Worm (Caenorhabditis elegans) whole organism, L1 larva: ENCODE measurements around the gene clc-13.

Experiments used
- C04F5.9 ChIP-seq: sonication (generic microtip); optimal IDR thresholded peaks from 2 replicates; lab custom pipeline; 2016; ENCODE audit warnings: missing genetic modification characterization, missing compliant biosample characterization
- C34B4.2 ChIP-seq: sonication (generic microtip); optimal IDR thresholded peaks from 2 replicates; lab custom pipeline; 2017; ENCODE audit warnings: mild to moderate bottlenecking, missing genetic modification characterization, missing compliant biosample characterization
- F16B12.6 ChIP-seq: fragments of 150-350 bp; optimal IDR thresholded peaks from 2 replicates; lab custom pipeline; 2014; ENCODE audit warnings: missing biosample characterization, missing genetic modification characterization
- Y116A8C.19 ChIP-seq: sonication (generic microtip); optimal IDR thresholded peaks from 2 replicates; lab custom pipeline; 2016; ENCODE audit warnings: missing compliant biosample characterization, missing genetic modification characterization, borderline replicate concordance
- aly-2 ChIP-seq: fragments of 150-350 bp; optimal IDR thresholded peaks from 2 replicates; lab custom pipeline; 2014; ENCODE audit warnings: missing biosample characterization, missing genetic modification characterization
- ama-1 ChIP-seq: fragments of 150-350 bp; optimal IDR thresholded peaks from 2 replicates; lab custom pipeline; 2014
- ceh-63 ChIP-seq: fragments of 200-800 bp; sonication (Bioruptor generic); optimal IDR thresholded peaks from 2 replicates; lab custom pipeline; 2018; ENCODE audit warnings: mild to moderate bottlenecking, missing genetic modification characterization, missing compliant biosample characterization
- ceh-8 ChIP-seq: fragments of 200-800 bp; sonication (Bioruptor generic); optimal IDR thresholded peaks from 2 replicates; lab custom pipeline; 2018; ENCODE audit warnings: mild to moderate bottlenecking, missing genetic modification characterization, moderate library complexity, missing compliant biosample characterization
- ceh-82 ChIP-seq, 3 experiments: fragments of 150-350 bp in 1 of 3; sonication (generic microtip) in 2 of 3; optimal IDR thresholded peaks; 2 replicates each; lab custom pipeline; 2014 to 2017; ENCODE audit warnings: missing biosample characterization in 3 of 3, missing genetic modification characterization in 3 of 3
- ceh-88 ChIP-seq: fragments of 200-800 bp; sonication (Bioruptor generic); IDR thresholded peaks from 2 replicates; pipeline ENCODE4 v1.3.6; 2022; ENCODE audit warnings: missing genetic modification characterization, missing compliant biosample characterization
- ceh-90 ChIP-seq: sonication (generic microtip); optimal IDR thresholded peaks from 2 replicates; lab custom pipeline; 2016; ENCODE audit warnings: missing genetic modification characterization, missing compliant biosample characterization
- efl-1 ChIP-seq, 4 experiments: fragments of 150-350 bp; optimal IDR thresholded peaks in 3 of 4; peaks in 1 of 4; 1 replicate in 1 of 4; 2 replicates in 3 of 4; lab custom pipeline; 2014; ENCODE audit warnings: missing biosample characterization in 2 of 4, missing genetic modification characterization in 2 of 4, missing genetic modification reagents in 2 of 4
- efl-3 ChIP-seq: fragments of 200-800 bp; sonication (Bioruptor generic); optimal IDR thresholded peaks from 2 replicates; lab custom pipeline; 2018; ENCODE audit warnings: mild to moderate bottlenecking, missing genetic modification characterization, missing compliant biosample characterization
- egl-13 ChIP-seq: sonication (generic microtip); optimal IDR thresholded peaks from 2 replicates; lab custom pipeline; 2016; ENCODE audit warnings: missing genotype, missing genetic modification reagents, missing genetic modification characterization, missing compliant biosample characterization
- egl-27 ChIP-seq, 2 experiments: fragments of 150-350 bp in 1 of 2; sonication (generic microtip); optimal IDR thresholded peaks; 3 replicates each; lab custom pipeline; 2017 to 2018; ENCODE audit warnings: missing biosample characterization in 2 of 2, missing genetic modification characterization in 2 of 2, missing genetic modification reagents in 2 of 2
- elt-2 ChIP-seq: sonication (generic microtip); optimal IDR thresholded peaks from 2 replicates; lab custom pipeline; 2016; ENCODE audit warnings: missing genetic modification characterization, mild to moderate bottlenecking, inconsistent platforms, missing compliant biosample characterization, missing genetic modification reagents
- fos-1 ChIP-seq: fragments of 150-350 bp; optimal IDR thresholded peaks from 2 replicates; lab custom pipeline; 2014; ENCODE audit warnings: missing biosample characterization, missing genetic modification characterization
- grh-1 ChIP-seq: fragments of 200-800 bp; sonication (Bioruptor generic); IDR thresholded peaks from 2 replicates; pipeline ENCODE4 v1.3.6; 2022; ENCODE audit warnings: missing genetic modification reagents, missing genetic modification characterization, missing compliant biosample characterization
- hlh-4 ChIP-seq: sonication (generic microtip); optimal IDR thresholded peaks from 2 replicates; lab custom pipeline; 2016; ENCODE audit warnings: mild to moderate bottlenecking, missing genetic modification characterization, missing compliant biosample characterization
- isw-1 ChIP-seq: fragments of 200-800 bp; sonication (Bioruptor generic); IDR thresholded peaks from 2 replicates; pipeline ENCODE4 v1.3.6; 2022; ENCODE audit warnings: missing genetic modification characterization, missing compliant biosample characterization
- lin-14 ChIP-seq: fragments of 200-800 bp; sonication (Bioruptor generic); optimal IDR thresholded peaks from 2 replicates; lab custom pipeline; 2018; ENCODE audit warnings: mild to moderate bottlenecking, missing genetic modification characterization, moderate library complexity, missing compliant biosample characterization
- lin-35 ChIP-seq, 2 experiments: fragments of 150-350 bp; optimal IDR thresholded peaks; 2 replicates each; lab custom pipeline; 2014; ENCODE audit warnings: missing biosample characterization in 2 of 2, missing genetic modification characterization in 2 of 2, missing genetic modification reagents in 2 of 2
- lin-39 ChIP-seq: fragments of 150-350 bp; optimal IDR thresholded peaks from 2 replicates; lab custom pipeline; 2014; ENCODE audit warnings: missing biosample characterization, missing genetic modification reagents, missing genetic modification characterization
- lsy-2 ChIP-seq, 2 experiments: fragments of 150-350 bp; optimal IDR thresholded peaks; 2 replicates each; lab custom pipeline; 2014; ENCODE audit warnings: missing biosample characterization in 2 of 2, missing genetic modification characterization in 2 of 2
- nhr-11 ChIP-seq: fragments of 150-350 bp; optimal IDR thresholded peaks from 2 replicates; lab custom pipeline; 2014; ENCODE audit warnings: missing biosample characterization, missing genetic modification characterization
- nhr-19 ChIP-seq: fragments of 200-800 bp; sonication (Bioruptor generic); conservative IDR thresholded peaks from 2 replicates; pipeline ENCODE4 v1.3.6; 2022; ENCODE audit warnings: missing genetic modification characterization, missing compliant biosample characterization
- nhr-20 ChIP-seq: sonication (generic microtip); optimal IDR thresholded peaks from 2 replicates; lab custom pipeline; 2016; ENCODE audit warnings: mild to moderate bottlenecking, missing genetic modification characterization, missing compliant biosample characterization
- nhr-28 ChIP-seq: fragments of 150-350 bp; optimal IDR thresholded peaks from 2 replicates; lab custom pipeline; 2014; ENCODE audit warnings: missing biosample characterization, missing genetic modification characterization
- nhr-77 ChIP-seq: fragments of 150-350 bp; optimal IDR thresholded peaks from 2 replicates; lab custom pipeline; 2014; ENCODE audit warnings: missing biosample characterization, missing genetic modification characterization
- nhr-85 ChIP-seq: sonication (generic microtip); peaks from one replicate; lab custom pipeline; 2016; ENCODE audit warnings: missing genetic modification characterization, inconsistent platforms, missing compliant biosample characterization
- nhr-90 ChIP-seq: sonication (generic microtip); optimal IDR thresholded peaks from 2 replicates; lab custom pipeline; 2016; ENCODE audit warnings: mild to moderate bottlenecking, missing genetic modification characterization, missing compliant biosample characterization; ENCODE audit not compliant: poor library complexity
- pag-3 ChIP-seq: sonication (generic microtip); optimal IDR thresholded peaks from 2 replicates; lab custom pipeline; 2017; ENCODE audit warnings: missing genetic modification characterization, mild to moderate bottlenecking, missing compliant biosample characterization, antibody characterized with exemption, borderline replicate concordance; ENCODE audit not compliant: insufficient read depth
- rnt-1 ChIP-seq: sonication (generic microtip); optimal IDR thresholded peaks from 2 replicates; lab custom pipeline; 2016; ENCODE audit warnings: mild to moderate bottlenecking, missing genetic modification characterization, moderate library complexity, missing compliant biosample characterization
- skn-1 ChIP-seq: fragments of 150-350 bp; optimal IDR thresholded peaks from 2 replicates; lab custom pipeline; 2014; ENCODE audit warnings: missing biosample characterization, missing genetic modification characterization
- sox-4 ChIP-seq: sonication (generic microtip); optimal IDR thresholded peaks from 2 replicates; lab custom pipeline; 2016; ENCODE audit warnings: missing genetic modification characterization, missing compliant biosample characterization
- sptf-1 ChIP-seq: fragments of 150-350 bp; optimal IDR thresholded peaks from 2 replicates; lab custom pipeline; 2014; ENCODE audit warnings: missing biosample characterization, missing genetic modification characterization
- sup-37 ChIP-seq: fragments of 200-800 bp; sonication (Bioruptor generic); optimal IDR thresholded peaks from 2 replicates; lab custom pipeline; 2018; ENCODE audit warnings: mild to moderate bottlenecking, missing genetic modification characterization, missing compliant biosample characterization
- tbx-2 ChIP-seq: sonication (generic microtip); optimal IDR thresholded peaks from 2 replicates; lab custom pipeline; 2016; ENCODE audit warnings: missing genetic modification characterization, missing compliant biosample characterization
- tlp-1 ChIP-seq: fragments of 150-350 bp; optimal IDR thresholded peaks from 2 replicates; lab custom pipeline; 2014; ENCODE audit warnings: missing biosample characterization, missing genetic modification characterization
- unc-130 ChIP-seq: fragments of 150-350 bp; optimal IDR thresholded peaks from 2 replicates; lab custom pipeline; 2017; ENCODE audit warnings: missing biosample characterization, missing genetic modification characterization, inconsistent platforms
- unc-62 ChIP-seq: fragments of 150-350 bp; optimal IDR thresholded peaks from 2 replicates; lab custom pipeline; 2014; ENCODE audit warnings: missing biosample characterization, missing genetic modification reagents, missing genetic modification characterization
- unc-86 ChIP-seq: sonication (generic microtip); optimal IDR thresholded peaks from 2 replicates; lab custom pipeline; 2016; ENCODE audit warnings: missing genetic modification characterization, missing compliant biosample characterization
- zag-1 ChIP-seq: fragments of 150-350 bp; optimal IDR thresholded peaks from 2 replicates; lab custom pipeline; 2014; ENCODE audit warnings: missing biosample characterization, missing genetic modification characterization

Gene clc-13

ce11 chrV:16992383-16992782, 21.8 kb upstream of the clc-13 start:
- TF ChIP-seq C34B4.2 (tag; lab: Kevin White, UChicago) = no peak
- TF ChIP-seq rnt-1 (tag; lab: Kevin White, UChicago) = no peak
- no peak for TF ChIP-seq nhr-90 (tag; lab: Kevin White, UChicago)
- no peak for TF ChIP-seq unc-130
- TF ChIP-seq ceh-8 = no peak
- TF ChIP-seq pag-3 (tag; lab: Kevin White, UChicago) = no peak
- TF ChIP-seq nhr-19 (GFP tag; lab: Robert Waterston, UW) = no peak
- no peak for TF ChIP-seq lsy-2 (tag; optimal IDR thresholded peaks at IDR 0.05; lab: Kevin White, UChicago)
- no peak for TF ChIP-seq aly-2 (tag; lab: Kevin White, UChicago)
- no peak for TF ChIP-seq sptf-1 (tag; lab: Kevin White, UChicago)
- TF ChIP-seq lin-39 (tag; lab: Kevin White, UChicago) = no peak
- no peak for TF ChIP-seq grh-1 (GFP tag; lab: Robert Waterston, UW)

- TF ChIP-seq sup-37 (GFP tag; lab: Kevin White, UChicago) = no peak
- TF ChIP-seq lin-35 (GFP tag; optimal IDR thresholded peaks at IDR 0.05; lab: Kevin White, UChicago) = no peak
- TF ChIP-seq unc-62 (GFP tag; lab: Kevin White, UChicago) = no peak
- TF ChIP-seq lin-39 (tag; lab: Kevin White, UChicago) = no peak
- TF ChIP-seq C04F5.9 (tag; lab: Kevin White, UChicago) = no peak
- no peak for TF ChIP-seq nhr-90 (tag; lab: Kevin White, UChicago)
- no peak for TF ChIP-seq nhr-85 (tag; lab: Kevin White, UChicago)
- no peak for TF ChIP-seq nhr-77 (tag; lab: Kevin White, UChicago)
- TF ChIP-seq efl-1 (optimal IDR thresholded peaks at IDR 0.05; lab: Kevin White, UChicago) = no peak
- TF ChIP-seq efl-1 (GFP tag; optimal IDR thresholded peaks at IDR 0.05 in 1 of 2; lab: Kevin White, UChicago) = no peak
- no peak for TF ChIP-seq unc-86 (tag; lab: Kevin White, UChicago)
- TF ChIP-seq ceh-90 (tag; lab: Kevin White, UChicago) = no peak
- TF ChIP-seq egl-13 (tag; lab: Kevin White, UChicago) = no peak
- TF ChIP-seq ceh-63 (GFP tag; lab: Kevin White, UChicago) = no peak
- no peak for TF ChIP-seq ama-1 (lab: Kevin White, UChicago)
These were observed 14.0 kb upstream of the clc-13 start, which contains the start of gene str-217 for ce11 chrV:17000204-17000603. TSS of gene str-217 (minus strand) at chrV:17000304.

ce11 chrV:17000635-17001034, 13.6 kb upstream of the clc-13 start:
- no peak for TF ChIP-seq ceh-88 (GFP tag; lab: Robert Waterston, UW)
- no peak for TF ChIP-seq hlh-4 (tag; lab: Kevin White, UChicago)
- no peak for TF ChIP-seq Y116A8C.19 (tag; lab: Kevin White, UChicago)
- TF ChIP-seq lin-14 = no peak
- no peak for TF ChIP-seq tlp-1 (tag; lab: Kevin White, UChicago)
- TF ChIP-seq ceh-82 (tag; optimal IDR thresholded peaks at IDR 0.05; lab: Kevin White, UChicago) = no peak
- TF ChIP-seq nhr-11 (tag; lab: Kevin White, UChicago) = no peak
- no peak for TF ChIP-seq egl-27 (tag; optimal IDR thresholded peaks at IDR 0.05; lab: Kevin White, UChicago)
- TF ChIP-seq fos-1 = no peak
- TF ChIP-seq zag-1 (tag; lab: Kevin White, UChicago) = no peak
- TF ChIP-seq nhr-77 (tag; lab: Kevin White, UChicago) = no peak
- TF ChIP-seq nhr-20 (tag; lab: Kevin White, UChicago) = no peak
- no peak for TF ChIP-seq sox-4 (tag; lab: Kevin White, UChicago)
- TF ChIP-seq, all 84 proteins: peak for 0

- TF ChIP-seq isw-1 (GFP tag; lab: Robert Waterston, UW) = no peak
- TF ChIP-seq skn-1 (tag; lab: Kevin White, UChicago) = no peak
- TF ChIP-seq tlp-1 (tag; lab: Kevin White, UChicago) = no peak
- no peak for TF ChIP-seq tbx-2 (tag; lab: Kevin White, UChicago)
- TF ChIP-seq F16B12.6 (tag; lab: Kevin White, UChicago) = no peak
- TF ChIP-seq ceh-63 (GFP tag; lab: Kevin White, UChicago) = no peak
- no peak for TF ChIP-seq hlh-4 (tag; lab: Kevin White, UChicago)
- no peak for TF ChIP-seq elt-2 (tag; lab: Kevin White, UChicago)
- TF ChIP-seq efl-3 (GFP tag; lab: Kevin White, UChicago) = no peak
- no peak for TF ChIP-seq ceh-82 (tag; optimal IDR thresholded peaks at IDR 0.05; lab: Kevin White, UChicago)
- no peak for TF ChIP-seq unc-86 (tag; lab: Kevin White, UChicago)
- TF ChIP-seq ceh-90 (tag; lab: Kevin White, UChicago) = no peak
- TF ChIP-seq nhr-28 (tag; lab: Kevin White, UChicago) = no peak
These were observed 13.0 kb upstream of the clc-13 start, which contains the start of gene sri-9 for ce11 chrV:17001167-17001566. TSS of gene sri-9 (plus strand) at chrV:17001467.
